Fruit fly (Drosophila melanogaster): ENCODE results near the gene shep.

shep gene

dm6 chr3L:5188402-5188801 lies 89.3 kb downstream of the shep start (continued):
- no peak for TF ChIP-seq prd (optimal IDR thresholded peaks at IDR 0.05)
- TF ChIP-seq prd (GFP tag; IDR thresholded peaks at IDR 0.05) = peak; percentile 21; the same call in 1 of the 3 replicates
- no peak for TF ChIP-seq nau (GFP tag; optimal IDR thresholded peaks at IDR 0.05)
- TF ChIP-seq CG31441 (GFP tag; IDR thresholded peaks at IDR 0.05) = no peak
- TF ChIP-seq dmrt11E (tag; optimal IDR thresholded peaks at IDR 0.05) = peak; percentile 29
- TF ChIP-seq CG8290 (GFP tag; optimal IDR thresholded peaks at IDR 0.05) = no peak
- TF ChIP-seq CG8290 (tag; optimal IDR thresholded peaks at IDR 0.05) = no peak
- TF ChIP-seq zen2 (GFP tag; IDR thresholded peaks at IDR 0.05; ENCODE audit: partially characterized antibody) = no peak
- no peak for TF ChIP-seq insv (GFP tag; optimal IDR thresholded peaks at IDR 0.05)
- TF ChIP-seq Doc3 (GFP tag; IDR thresholded peaks at IDR 0.05; ENCODE audit: partially characterized antibody) = no peak
- peak; percentile 29 for TF ChIP-seq grau (tag; optimal IDR thresholded peaks at IDR 0.05)
- TF ChIP-seq CG11504 (tag; optimal IDR thresholded peaks at IDR 0.05) = peak; percentile 59
- no peak for TF ChIP-seq YL-1 (GFP tag; optimal IDR thresholded peaks at IDR 0.05)
- TF ChIP-seq Hsf (GFP tag; optimal IDR thresholded peaks at IDR 0.05) = no peak
- TF ChIP-seq CG33213 (GFP tag; optimal IDR thresholded peaks at IDR 0.05) = no peak
- no peak for TF ChIP-seq Gsc (GFP tag; IDR thresholded peaks at IDR 0.05)
- no peak for TF ChIP-seq bbx (GFP tag; IDR thresholded peaks at IDR 0.05; ENCODE audit: partially characterized antibody)
- TF ChIP-seq Xrp1 (GFP tag; IDR thresholded peaks at IDR 0.05) = peak; percentile 31; the same call in 1 of the 2 replicates
- no peak for TF ChIP-seq slp2 (GFP tag; optimal IDR thresholded peaks at IDR 0.05)
- TF ChIP-seq CG12236 (GFP tag; optimal IDR thresholded peaks at IDR 0.05) = no peak
- no peak for TF ChIP-seq CG17385 (GFP tag; optimal IDR thresholded peaks at IDR 0.05)
- TF ChIP-seq CG3407 (GFP tag; optimal IDR thresholded peaks at IDR 0.05) = no peak
- TF ChIP-seq bowl (GFP tag; IDR thresholded peaks at IDR 0.05) = no peak
- no peak for TF ChIP-seq NC2α (GFP tag; optimal IDR thresholded peaks at IDR 0.05)
- no peak for TF ChIP-seq CG2889 (GFP tag; IDR thresholded peaks at IDR 0.05)
- no peak for TF ChIP-seq CG7271 (tag; optimal IDR thresholded peaks at IDR 0.05)
- no peak for TF ChIP-seq aop (GFP tag; IDR thresholded peaks at IDR 0.05)
- no peak for TF ChIP-seq peb (GFP tag; IDR thresholded peaks at IDR 0.05)
- TF ChIP-seq CG14710 (tag; optimal IDR thresholded peaks at IDR 0.05) = no peak
- TF ChIP-seq HHEX (GFP tag; optimal IDR thresholded peaks at IDR 0.05) = no peak
- no peak for TF ChIP-seq Dip2 (GFP tag; IDR thresholded peaks at IDR 0.05)
- TF ChIP-seq scrt (GFP tag; optimal IDR thresholded peaks at IDR 0.05) = peak; percentile 2
- TF ChIP-seq CG6654 (GFP tag; optimal IDR thresholded peaks at IDR 0.05) = no peak
- TF ChIP-seq CG17186 (GFP tag; optimal IDR thresholded peaks at IDR 0.05) = no peak
- TF ChIP-seq CG3281 (GFP tag; optimal IDR thresholded peaks at IDR 0.05) = peak; percentile 10
- no peak for TF ChIP-seq CG16863 (GFP tag; optimal IDR thresholded peaks at IDR 0.05)
- no peak for TF ChIP-seq CG16813 (GFP tag; IDR thresholded peaks at IDR 0.05; ENCODE audit: partially characterized antibody)
- no peak for TF ChIP-seq CG8359 (GFP tag; optimal IDR thresholded peaks at IDR 0.05; ENCODE audit: borderline replicate concordance)
- no peak for TF ChIP-seq ash1 (GFP tag; optimal IDR thresholded peaks at IDR 0.05)
- no peak for TF ChIP-seq Taf1 (GFP tag; IDR thresholded peaks at IDR 0.05)
- no peak for TF ChIP-seq Neu2 (GFP tag; optimal IDR thresholded peaks at IDR 0.05; ENCODE audit: borderline replicate concordance)
- peak; percentile 40 for TF ChIP-seq caup (GFP tag; optimal IDR thresholded peaks at IDR 0.05; ENCODE audit: severe bottlenecking)
- no peak for TF ChIP-seq tll (GFP tag; optimal IDR thresholded peaks at IDR 0.05)
- TF ChIP-seq CG11093 (GFP tag; IDR thresholded peaks at IDR 0.05) = no peak
- TF ChIP-seq E2f2 (GFP tag; IDR thresholded peaks at IDR 0.05) = no peak
- TF ChIP-seq CG30431 (GFP tag; optimal IDR thresholded peaks at IDR 0.05) = no peak
- no peak for TF ChIP-seq psq (GFP tag; optimal IDR thresholded peaks at IDR 0.05)
- peak; percentile 1 for TF ChIP-seq CG18599 (GFP tag; optimal IDR thresholded peaks at IDR 0.05)
- no peak for TF ChIP-seq CG11456 (GFP tag; IDR thresholded peaks at IDR 0.05)
- peak; percentile 68 for TF ChIP-seq sens (GFP tag)
- TF ChIP-seq ssp (GFP tag; IDR thresholded peaks at IDR 0.05) = no peak
- TF ChIP-seq CG13775 (GFP tag; optimal IDR thresholded peaks at IDR 0.05) = peak; percentile 18

Data from whole organism, embryonic.